Fruit fly (Drosophila melanogaster): Measurements from ENCODE around the gene kis.

- TF ChIP-seq bab1 (GFP tag; optimal IDR thresholded peaks at IDR 0.05) (no peak), CG33017 (tag; optimal IDR thresholded peaks at IDR 0.05) (no peak), kay (GFP tag; ENCODE audit: borderline replicate concordance) (no peak), tj (GFP tag; optimal IDR thresholded peaks at IDR 0.05) (no peak)
Measured at dm6 chr2L:225386-225682, 25.3 kb downstream of the kis start.

All from whole organism, adult.